Worm (Caenorhabditis elegans): Measurements from ENCODE around the gene rpn-13.

The rpn-13 gene

ce11 chrIII:6373850-6374474, 32.2 kb upstream of the rpn-13 start (continued):
- no peak for TF ChIP-seq nfya-1 (tag; optimal IDR thresholded peaks at IDR 0.05; ENCODE audit: borderline replicate concordance, insufficient read depth)
- TF ChIP-seq lin-35 (GFP tag; optimal IDR thresholded peaks at IDR 0.05), result peak in 2 of 3 experiments; percentile 19 to 45
- peak; percentile 46 for TF ChIP-seq nhr-90 (tag; optimal IDR thresholded peaks at IDR 0.05)
- no peak for TF ChIP-seq ceh-58 (GFP tag; IDR thresholded peaks at IDR 0.05)
- TF ChIP-seq hlh-12 (tag; optimal IDR thresholded peaks at IDR 0.05), result no peak
- peak; percentile 91 for TF ChIP-seq Y56A3A.18 (GFP tag; IDR thresholded peaks at IDR 0.05)
- TF ChIP-seq rcor-1 (GFP tag; IDR thresholded peaks at IDR 0.05), result peak; percentile 53; the same call in 1 of the 2 replicates
- TF ChIP-seq ekl-4 (GFP tag; IDR thresholded peaks at IDR 0.05), result peak; percentile 85
- no peak for TF ChIP-seq sdz-38 (tag; optimal IDR thresholded peaks at IDR 0.05)
- TF ChIP-seq F39B2.1 (GFP tag; IDR thresholded peaks at IDR 0.05), result peak; percentile 3; the same call in 1 of the 2 replicates
- TF ChIP-seq ceh-100 (GFP tag; IDR thresholded peaks at IDR 0.05), result peak; percentile 36; the same call in 1 of the 2 replicates
- no peak for TF ChIP-seq ceh-27 (GFP tag; optimal IDR thresholded peaks at IDR 0.05)
- peak; percentile 56; the same call in 1 of the 2 replicates for TF ChIP-seq Y95B8A.8 (GFP tag; IDR thresholded peaks at IDR 0.05)
- TF ChIP-seq unc-130 (GFP tag; optimal IDR thresholded peaks at IDR 0.05), result peak; percentile 82
- no peak for TF ChIP-seq ztf-6 (GFP tag; IDR thresholded peaks at IDR 0.05)
- TF ChIP-seq ztf-28 (GFP tag; IDR thresholded peaks at IDR 0.05), result no peak; the same call in 1 of the 2 replicates
- peak; percentile 67 for TF ChIP-seq lsl-1 (GFP tag; optimal IDR thresholded peaks at IDR 0.05)
- TF ChIP-seq hlh-26 (GFP tag; conservative IDR thresholded peaks at IDR 0.05), result no peak
- no peak for TF ChIP-seq nhr-179 (tag; optimal IDR thresholded peaks at IDR 0.05)
- TF ChIP-seq madf-3 (GFP tag; IDR thresholded peaks at IDR 0.05), result peak; percentile 63
- TF ChIP-seq K11D2.4 (GFP tag; IDR thresholded peaks at IDR 0.05), result 0 out of 2 replicates have a peak, but pooled peaks have one; percentile 36
- TF ChIP-seq nhr-80 (tag; optimal IDR thresholded peaks at IDR 0.05), result no peak
- peak; percentile 82 for TF ChIP-seq F57A8.1 (GFP tag; optimal IDR thresholded peaks at IDR 0.05)
- no peak for TF ChIP-seq ets-4 (GFP tag; optimal IDR thresholded peaks at IDR 0.05)
- TF ChIP-seq lsy-27 (tag; optimal IDR thresholded peaks at IDR 0.05; ENCODE audit: borderline replicate concordance, insufficient read depth), result no peak
- TF ChIP-seq snpc-4 (GFP tag; optimal IDR thresholded peaks at IDR 0.05), result peak; percentile 69
- TF ChIP-seq snpc-4 (tag; optimal IDR thresholded peaks at IDR 0.05), result peak in 2 of 4 experiments; percentile 10 to 63
- TF ChIP-seq dpl-1 (GFP tag; optimal IDR thresholded peaks at IDR 0.05), result no peak
- TF ChIP-seq bed-2 (GFP tag; IDR thresholded peaks at IDR 0.05), result no peak
- 0 out of 2 replicates have a peak, but pooled peaks have one; percentile 33 for TF ChIP-seq F37B4.10 (GFP tag; IDR thresholded peaks at IDR 0.05)
- TF ChIP-seq dpff-1 (tag; optimal IDR thresholded peaks at IDR 0.05), result no peak
- TF ChIP-seq pha-4 (tag; optimal IDR thresholded peaks at IDR 0.05), result no peak
- peak; percentile 35 for TF ChIP-seq ztf-18 (tag; optimal IDR thresholded peaks at IDR 0.05)
- no peak for TF ChIP-seq B0019.2 (GFP tag; conservative IDR thresholded peaks at IDR 0.05)
- TF ChIP-seq let-607 (tag; optimal IDR thresholded peaks at IDR 0.05), result peak in 1 of 2 experiments; percentile 39
- TF ChIP-seq tlf-1 (GFP tag; optimal IDR thresholded peaks at IDR 0.05), result peak; percentile 88
- peak; percentile 53 for TF ChIP-seq ZK185.1 (tag; optimal IDR thresholded peaks at IDR 0.05; ENCODE audit: poor library complexity, severe bottlenecking)
- TF ChIP-seq madf-8 (GFP tag; conservative IDR thresholded peaks at IDR 0.05), result 0 out of 2 replicates have a peak, but pooled peaks have one; percentile 37
- TF ChIP-seq ztf-26 (tag; optimal IDR thresholded peaks at IDR 0.05), result no peak
- TF ChIP-seq Y53F4B.3 (GFP tag; IDR thresholded peaks at IDR 0.05), result no peak
- TF ChIP-seq nfyb-1 (GFP tag; IDR thresholded peaks at IDR 0.05), result peak; percentile 86
- TF ChIP-seq nhr-120 (GFP tag; IDR thresholded peaks at IDR 0.05), result 0 out of 2 replicates have a peak, but pooled peaks have one; percentile 51
- no peak for TF ChIP-seq B0035.1 (tag; optimal IDR thresholded peaks at IDR 0.05)
- no peak for TF ChIP-seq nfya-2 (GFP tag; IDR thresholded peaks at IDR 0.05)

Measured in whole organism, young adult.